Worm (Caenorhabditis elegans): ENCODE data around the gene Y43F8B.17.

ce11 chrV:19524569-19524968 is 40.0 kb downstream of the Y43F8B.17 start:
- no peak for TF ChIP-seq ama-1 (optimal IDR thresholded peaks at IDR 0.05)
- no peak for TF ChIP-seq hmg-4 (GFP tag; optimal IDR thresholded peaks at IDR 0.05)
- no peak for TF ChIP-seq tbx-11 (GFP tag; IDR thresholded peaks at IDR 0.05)

All from whole organism, early embryonic.